Fruit fly (Drosophila melanogaster) whole organism, prepupa: ENCODE measurements around the gene Cpr97Ea.
A peak's percentile ranks its signal among the peaks of the same experiment; 100 is the strongest.

Experiments used
- CG10631 ChIP-seq: fragments of 200-800 bp; sonication (Bioruptor generic); optimal IDR thresholded peaks from 2 replicates; lab custom pipeline; 2016; ENCODE audit warnings: missing biosample characterization, missing genetic modification characterization
- CG11294 ChIP-seq: fragments of 200-800 bp; sonication (Bioruptor generic); IDR thresholded peaks from 2 replicates; pipeline ENCODE4 v1.3.6; 2022; ENCODE audit warnings: missing biosample characterization, missing genetic modification characterization
- CG11902 ChIP-seq: fragments of 200-800 bp; sonication (Bioruptor generic); optimal IDR thresholded peaks from 3 replicates; lab custom pipeline; 2016; ENCODE audit warnings: missing biosample characterization, missing genetic modification characterization
- CG1621 ChIP-seq: fragments of 200-800 bp; sonication (Bioruptor generic); optimal IDR thresholded peaks from 3 replicates; lab custom pipeline; 2018; ENCODE audit warnings: missing biosample characterization, mild to moderate bottlenecking, missing genetic modification characterization
- CG31627 ChIP-seq: fragments of 200-800 bp; sonication (Bioruptor generic); optimal IDR thresholded peaks from 3 replicates; lab custom pipeline; 2016; ENCODE audit warnings: missing biosample characterization, missing genetic modification characterization
- CG32006 ChIP-seq: fragments of 200-800 bp; sonication (Bioruptor generic); optimal IDR thresholded peaks from 3 replicates; lab custom pipeline; 2017; ENCODE audit warnings: missing biosample characterization, mild to moderate bottlenecking, missing genetic modification characterization
- CG3919 ChIP-seq: fragments of 200-800 bp; sonication (Bioruptor generic); optimal IDR thresholded peaks from 3 replicates; lab custom pipeline; 2016; ENCODE audit warnings: missing biosample characterization, missing genetic modification characterization
- CG4318 ChIP-seq: fragments of 200-800 bp; sonication (Bioruptor generic); optimal IDR thresholded peaks from 3 replicates; lab custom pipeline; 2017; ENCODE audit warnings: missing biosample characterization, mild to moderate bottlenecking, missing genetic modification characterization
- CG8319 ChIP-seq: fragments of 200-800 bp; sonication (Bioruptor generic); optimal IDR thresholded peaks from 3 replicates; lab custom pipeline; 2016; ENCODE audit warnings: missing biosample characterization, missing genetic modification characterization
- CG8632 ChIP-seq: fragments of 200-800 bp; sonication (Bioruptor generic); optimal IDR thresholded peaks from 3 replicates; lab custom pipeline; 2016; ENCODE audit warnings: missing biosample characterization, missing genetic modification characterization
- Eip75B ChIP-seq: fragments of 200-800 bp; sonication (Bioruptor generic); optimal IDR thresholded peaks from 3 replicates; lab custom pipeline; 2016; ENCODE audit warnings: missing biosample characterization, missing genetic modification characterization
- Eip78C ChIP-seq: fragments of 200-800 bp; sonication (Bioruptor generic); peaks from one replicate; lab custom pipeline; 2016; ENCODE audit warnings: missing biosample characterization, missing genetic modification characterization
- Gug ChIP-seq: fragments of 200-800 bp; sonication (Bioruptor generic); IDR thresholded peaks from 2 replicates; pipeline ENCODE4 v1.3.6; 2022; ENCODE audit warnings: missing biosample characterization, missing genetic modification characterization
- Hr4 ChIP-seq: fragments of 200-800 bp; sonication (Bioruptor generic); optimal IDR thresholded peaks from 3 replicates; lab custom pipeline; 2016; ENCODE audit warnings: missing biosample characterization, missing genetic modification characterization
- Met ChIP-seq: fragments of 200-800 bp; sonication (Bioruptor generic); optimal IDR thresholded peaks from 3 replicates; lab custom pipeline; 2016; ENCODE audit warnings: missing biosample characterization, missing genetic modification characterization
- OdsH ChIP-seq: fragments of 200-800 bp; sonication (Bioruptor generic); optimal IDR thresholded peaks from 3 replicates; lab custom pipeline; 2016; ENCODE audit warnings: missing biosample characterization, missing genetic modification characterization
- Smox ChIP-seq: fragments of 200-800 bp; sonication (Bioruptor generic); optimal IDR thresholded peaks from 3 replicates; lab custom pipeline; 2016; ENCODE audit warnings: missing biosample characterization, missing genetic modification characterization
- Sox102F ChIP-seq: fragments of 200-800 bp; sonication (Bioruptor generic); optimal IDR thresholded peaks from 2 replicates; lab custom pipeline; 2016; ENCODE audit warnings: missing biosample characterization, mild to moderate bottlenecking, missing genetic modification characterization
- Sox15 ChIP-seq: fragments of 200-800 bp; sonication (Bioruptor generic); optimal IDR thresholded peaks from 3 replicates; lab custom pipeline; 2016; ENCODE audit warnings: missing biosample characterization, missing genetic modification characterization
- acj6 ChIP-seq: fragments of 200-800 bp; sonication (Bioruptor generic); optimal IDR thresholded peaks from 3 replicates; lab custom pipeline; 2016; ENCODE audit warnings: missing biosample characterization, missing genetic modification characterization
- dac ChIP-seq: fragments of 200-800 bp; sonication (Bioruptor generic); optimal IDR thresholded peaks from 2 replicates; lab custom pipeline; 2017; ENCODE audit warnings: missing biosample characterization, mild to moderate bottlenecking, missing genetic modification characterization
- dsx ChIP-seq: fragments of 200-800 bp; optimal IDR thresholded peaks from 3 replicates; lab custom pipeline; 2019; ENCODE audit warnings: missing biosample characterization, mild to moderate bottlenecking, missing genetic modification characterization, moderate library complexity; ENCODE audit not compliant: poor library complexity, severe bottlenecking
- eg ChIP-seq: fragments of 200-800 bp; sonication (Bioruptor generic); IDR thresholded peaks from 3 replicates; pipeline ENCODE4 v1.3.6; 2022; ENCODE audit warnings: missing biosample characterization, missing genetic modification characterization
- esn ChIP-seq: fragments of 200-800 bp; sonication (Bioruptor generic); optimal IDR thresholded peaks from 2 replicates; lab custom pipeline; 2016; ENCODE audit warnings: missing biosample characterization, mild to moderate bottlenecking, missing genetic modification characterization, moderate library complexity
- fd59A ChIP-seq: fragments of 200-800 bp; sonication (Bioruptor generic); optimal IDR thresholded peaks from 2 replicates; lab custom pipeline; 2017; ENCODE audit warnings: missing biosample characterization, mild to moderate bottlenecking, missing genetic modification characterization, missing genetic modification reagents
- fd85E ChIP-seq: fragments of 200-800 bp; sonication (Bioruptor generic); optimal IDR thresholded peaks from 3 replicates; lab custom pipeline; 2016; ENCODE audit warnings: missing biosample characterization, missing genetic modification characterization
- lz ChIP-seq: fragments of 200-800 bp; sonication (Bioruptor generic); optimal IDR thresholded peaks from 3 replicates; lab custom pipeline; 2016; ENCODE audit warnings: missing biosample characterization, missing genetic modification characterization
- pdm3 ChIP-seq: fragments of 200-800 bp; sonication (Bioruptor generic); optimal IDR thresholded peaks from 3 replicates; lab custom pipeline; 2016; ENCODE audit warnings: missing biosample characterization, missing genetic modification characterization
- svp ChIP-seq: fragments of 200-800 bp; sonication (Bioruptor generic); peaks from one replicate; lab custom pipeline; 2016; ENCODE audit warnings: missing biosample characterization, missing genetic modification characterization
- topi ChIP-seq: fragments of 200-800 bp; sonication (Bioruptor generic); optimal IDR thresholded peaks from 3 replicates; lab custom pipeline; 2016; ENCODE audit warnings: missing biosample characterization, missing genetic modification characterization
- vri ChIP-seq: fragments of 200-800 bp; sonication (Bioruptor generic); optimal IDR thresholded peaks from 3 replicates; lab custom pipeline; 2016; ENCODE audit warnings: missing biosample characterization, mild to moderate bottlenecking, missing genetic modification characterization

The Cpr97Ea gene

dm6 chr3R:27111784-27112602, 24.4 kb upstream of the Cpr97Ea start, which contains the start of the genes gb and CG5815 (continued):
- TF ChIP-seq CG11902 (GFP tag; lab: Kevin White, UChicago): peak; percentile 75
- TF ChIP-seq CG3919 (GFP tag; lab: Kevin White, UChicago): peak; percentile 90
- TF ChIP-seq Hr4: peak; percentile 92
- TF ChIP-seq lz: peak; percentile 92
- no peak for TF ChIP-seq Smox
- TF ChIP-seq Met (GFP tag; lab: Kevin White, UChicago): no peak
- TF ChIP-seq Sox15 (GFP tag; lab: Kevin White, UChicago): peak; percentile 84
- TF ChIP-seq CG11294 (GFP tag; lab: Robert Waterston, UW): peak; percentile 86
- no peak for TF ChIP-seq CG1621 (tag; lab: Kevin White, UChicago)
- TF ChIP-seq eg (GFP tag; lab: Robert Waterston, UW): peak; percentile 94

- TF ChIP-seq CG10631 (GFP tag; lab: Kevin White, UChicago) (no peak), vri (GFP tag; lab: Kevin White, UChicago) (peak; percentile 14), svp (peak; percentile 65)
- TF ChIP-seq, all 60 proteins: peak for 2
Observed at dm6 chr3R:27109458-27109857, 21.9 kb upstream of the Cpr97Ea start.

dm6 chr3R:27108111-27108510, 20.5 kb upstream of the Cpr97Ea start:
- TF ChIP-seq esn (GFP tag; lab: Kevin White, UChicago): no peak
- no peak for TF ChIP-seq CG31627 (GFP tag; lab: Kevin White, UChicago)
- TF ChIP-seq Eip78C (GFP tag; lab: Kevin White, UChicago): no peak
- no peak for TF ChIP-seq Gug (GFP tag; lab: Robert Waterston, UW)
- TF ChIP-seq CG11902 (GFP tag; lab: Kevin White, UChicago): no peak
- no peak for TF ChIP-seq lz
- TF ChIP-seq, all 60 proteins: peak for 0

dm6 chr3R:27106134-27106694, 18.6 kb upstream of the Cpr97Ea start, which contains the start of gene CAH9:
Gene CAH9, minus strand, starts transcription at chr3R:27106184.
- TF ChIP-seq CG32006 (GFP tag; lab: Kevin White, UChicago) (no peak), topi (no peak), CG10631 (GFP tag; lab: Kevin White, UChicago) (no peak), CG8632 (no peak), Sox15 (GFP tag; lab: Kevin White, UChicago) (no peak), CG4318 (no peak), esn (GFP tag; lab: Kevin White, UChicago) (no peak), dsx (no peak), pdm3 (GFP tag; lab: Kevin White, UChicago) (no peak), Sox102F (GFP tag; lab: Kevin White, UChicago) (no peak), vri (GFP tag; lab: Kevin White, UChicago) (no peak), acj6 (GFP tag; lab: Kevin White, UChicago) (no peak), fd85E (GFP tag; lab: Kevin White, UChicago) (no peak), Eip75B (GFP tag; lab: Kevin White, UChicago) (no peak)

- no peak for TF ChIP-seq CG8319 (GFP tag; lab: Kevin White, UChicago)
- no peak for TF ChIP-seq OdsH (GFP tag; lab: Kevin White, UChicago)
- TF ChIP-seq dac (GFP tag; lab: Kevin White, UChicago): no peak
- TF ChIP-seq Gug (GFP tag; lab: Robert Waterston, UW): no peak
- no peak for TF ChIP-seq fd59A (GFP tag; lab: Kevin White, UChicago)
- TF ChIP-seq CG32006 (GFP tag; lab: Kevin White, UChicago): no peak
- TF ChIP-seq Sox15 (GFP tag; lab: Kevin White, UChicago): no peak
Observed at dm6 chr3R:27105439-27105838, 17.9 kb upstream of the Cpr97Ea start.
